Worm (Caenorhabditis elegans) whole organism, early embryonic: ENCODE results near the gene F41E6.17.

Experiments
- B0310.2 ChIP-seq: sonication (generic microtip); optimal IDR thresholded peaks from 2 replicates; lab custom pipeline; 2016; ENCODE audit warnings: mild to moderate bottlenecking, missing genetic modification characterization, missing compliant biosample characterization
- aly-1 ChIP-seq: sonication (generic microtip); optimal IDR thresholded peaks from 2 replicates; lab custom pipeline; 2016; ENCODE audit warnings: missing genetic modification characterization, missing compliant biosample characterization
- ama-1 ChIP-seq: fragments of 150-350 bp; optimal IDR thresholded peaks from 2 replicates; lab custom pipeline; 2014
- ets-7 ChIP-seq: sonication (generic microtip); optimal IDR thresholded peaks from 2 replicates; lab custom pipeline; 2016; ENCODE audit warnings: missing genotype, missing genetic modification characterization, missing compliant biosample characterization
- hmbx-1 ChIP-seq: sonication (generic microtip); optimal IDR thresholded peaks from 2 replicates; lab custom pipeline; 2016; ENCODE audit warnings: mild to moderate bottlenecking, missing genetic modification characterization, missing compliant biosample characterization
- hnd-1 ChIP-seq: sonication (generic microtip); optimal IDR thresholded peaks from 2 replicates; lab custom pipeline; 2016; ENCODE audit warnings: missing genetic modification characterization, missing compliant biosample characterization
- sea-1 ChIP-seq: fragments of 200-800 bp; sonication (Bioruptor generic); conservative IDR thresholded peaks from 2 replicates; pipeline ENCODE4 v1.3.6; 2022; ENCODE audit warnings: missing genetic modification characterization, missing compliant biosample characterization
- tbx-37 ChIP-seq: fragments of 200-800 bp; sonication (Bioruptor generic); conservative IDR thresholded peaks from 2 replicates; pipeline ENCODE4 v1.3.6; 2022; ENCODE audit warnings: missing genetic modification reagents, missing genetic modification characterization, missing compliant biosample characterization
- tra-4 ChIP-seq: sonication (generic microtip); optimal IDR thresholded peaks from 2 replicates; lab custom pipeline; 2017; ENCODE audit warnings: missing genetic modification characterization, missing compliant biosample characterization

- no peak for TF ChIP-seq ama-1 (lab: Kevin White, UChicago)
- no peak for TF ChIP-seq aly-1
- no peak for TF ChIP-seq tbx-37 (GFP tag; lab: Robert Waterston, UW)
- TF ChIP-seq sea-1, result no peak
- no peak for TF ChIP-seq B0310.2 (tag; lab: Kevin White, UChicago)
- TF ChIP-seq tra-4 (tag; lab: Kevin White, UChicago), result no peak
- no peak for TF ChIP-seq hnd-1 (tag; lab: Kevin White, UChicago)
- TF ChIP-seq ets-7 (tag; lab: Kevin White, UChicago), result no peak
- TF ChIP-seq hmbx-1 (tag; lab: Kevin White, UChicago), result no peak
Measured at ce11 chrV:8652177-8652576, 28.3 kb downstream of the F41E6.17 start.
